Fruit fly (Drosophila melanogaster) whole organism, wandering third instar larva: ENCODE data around the gene rols.

Experiments used
- GATAd ChIP-seq: sonication (Bioruptor generic); optimal IDR thresholded peaks from 2 replicates; lab custom pipeline; 2016; ENCODE audit warnings: missing biosample characterization, missing genetic modification characterization
- Sp1 ChIP-seq: fragments of 200-800 bp; sonication (Bioruptor generic); optimal IDR thresholded peaks from 3 replicates; lab custom pipeline; 2019; ENCODE audit warnings: missing biosample characterization, mild to moderate bottlenecking, missing genetic modification characterization, moderate library complexity
- br ChIP-seq: fragments of 200-800 bp; sonication (Bioruptor generic); optimal IDR thresholded peaks from 2 replicates; lab custom pipeline; 2016; ENCODE audit warnings: missing biosample characterization, missing genetic modification characterization
- brk ChIP-seq: fragments of 200-800 bp; sonication (Bioruptor generic); optimal IDR thresholded peaks from 2 replicates; lab custom pipeline; 2016; ENCODE audit warnings: missing biosample characterization, mild to moderate bottlenecking, missing genetic modification characterization
- psq ChIP-seq: fragments of 200-800 bp; sonication (Bioruptor generic); optimal IDR thresholded peaks from 3 replicates; lab custom pipeline; 2017; ENCODE audit warnings: missing biosample characterization, mild to moderate bottlenecking, missing genetic modification characterization, moderate library complexity

DNA sequence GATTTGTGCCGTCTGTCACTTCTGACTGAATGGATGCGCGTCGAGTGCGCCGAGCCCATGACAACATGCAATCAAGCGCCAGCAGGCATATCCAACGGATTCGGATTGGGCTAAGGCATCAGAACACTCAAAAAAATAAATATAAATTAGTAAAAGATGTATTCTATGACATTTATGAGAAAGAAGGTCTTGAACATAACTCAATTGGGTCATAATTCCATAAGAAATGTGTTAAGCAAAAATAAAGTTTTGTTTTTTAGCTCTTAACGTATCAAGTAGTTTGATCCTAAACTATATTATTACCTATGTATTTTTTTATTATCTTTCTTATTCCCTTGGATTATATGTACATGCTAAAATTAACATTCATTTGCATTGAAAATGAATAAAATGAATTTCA is 48.9 kb upstream of the rols start:
- no peak for TF ChIP-seq GATAd
- TF ChIP-seq br (GFP tag; lab: Kevin White, UChicago): no peak
- no peak for TF ChIP-seq Sp1 (GFP tag; lab: Kevin White, UChicago)
- TF ChIP-seq brk (GFP tag; lab: Kevin White, UChicago): no peak
- TF ChIP-seq psq (GFP tag; lab: Kevin White, UChicago): no peak
